Worm (Caenorhabditis elegans) whole organism, L4 larva: ENCODE results near the gene alg-2.
"Not testable (repeated sequence)": the region's sequence is repeated elsewhere in the genome, so short reads cannot be mapped to it uniquely, and the experiment has no call there.

Experiments
- F37D6.2 ChIP-seq: sonication (generic microtip); optimal IDR thresholded peaks from 2 replicates; lab custom pipeline; 2016; ENCODE audit warnings: mild to moderate bottlenecking, missing genetic modification characterization, missing compliant biosample characterization
- T26A8.4 ChIP-seq: fragments of 200-800 bp; sonication (Bioruptor generic); IDR thresholded peaks from 2 replicates; pipeline ENCODE4 v1.3.6; 2022; ENCODE audit warnings: missing genetic modification characterization, missing compliant biosample characterization
- Y5F2A.4 ChIP-seq: fragments of 200-800 bp; sonication (Bioruptor generic); optimal IDR thresholded peaks from 2 replicates; lab custom pipeline; 2018; ENCODE audit warnings: mild to moderate bottlenecking, missing genetic modification characterization, missing compliant biosample characterization
- aha-1 ChIP-seq: fragments of 150-350 bp; peaks from one replicate; lab custom pipeline; 2014; ENCODE audit warnings: missing biosample characterization, missing genetic modification characterization
- aly-2 ChIP-seq: sonication (generic microtip); optimal IDR thresholded peaks from 2 replicates; lab custom pipeline; 2018; ENCODE audit warnings: missing biosample characterization, missing genetic modification characterization
- ces-1 ChIP-seq: fragments of 150-350 bp; sonication (generic microtip); optimal IDR thresholded peaks from 4 replicates; lab custom pipeline; 2014; ENCODE audit warnings: missing biosample characterization, missing genetic modification reagents, missing genetic modification characterization
- jun-1 ChIP-seq: fragments of 150-350 bp; optimal IDR thresholded peaks from 2 replicates; lab custom pipeline; 2014; ENCODE audit warnings: missing biosample characterization, missing genetic modification reagents, missing genetic modification characterization
- lin-13 ChIP-seq: fragments of 150-350 bp; optimal IDR thresholded peaks from 2 replicates; lab custom pipeline; 2014; ENCODE audit warnings: missing biosample characterization, missing genetic modification reagents, missing genetic modification characterization
- lin-29 ChIP-seq: fragments of 200-800 bp; sonication (Bioruptor generic); IDR thresholded peaks from 2 replicates; pipeline ENCODE4 v1.3.6; 2022; ENCODE audit warnings: missing genetic modification reagents, missing genetic modification characterization, missing compliant biosample characterization
- lin-39 ChIP-seq: fragments of 150-350 bp; optimal IDR thresholded peaks from 2 replicates; lab custom pipeline; 2014; ENCODE audit warnings: missing biosample characterization, missing genetic modification reagents, missing genetic modification characterization
- mep-1 ChIP-seq: fragments of 150-350 bp; sonication (generic microtip); optimal IDR thresholded peaks from 3 replicates; lab custom pipeline; 2014; ENCODE audit warnings: missing biosample characterization, missing genetic modification characterization
- nhr-10 ChIP-seq: fragments of 150-350 bp; optimal IDR thresholded peaks from 2 replicates; lab custom pipeline; 2014; ENCODE audit warnings: missing biosample characterization, missing genetic modification characterization
- nhr-237 ChIP-seq: sonication (generic microtip); optimal IDR thresholded peaks from 2 replicates; lab custom pipeline; 2017; ENCODE audit warnings: missing biosample characterization, missing genetic modification characterization
- nhr-42 ChIP-seq: fragments of 200-800 bp; sonication (Bioruptor generic); IDR thresholded peaks from 2 replicates; pipeline ENCODE4 v1.3.6; 2022; ENCODE audit warnings: missing genetic modification characterization, missing compliant biosample characterization

DNA sequence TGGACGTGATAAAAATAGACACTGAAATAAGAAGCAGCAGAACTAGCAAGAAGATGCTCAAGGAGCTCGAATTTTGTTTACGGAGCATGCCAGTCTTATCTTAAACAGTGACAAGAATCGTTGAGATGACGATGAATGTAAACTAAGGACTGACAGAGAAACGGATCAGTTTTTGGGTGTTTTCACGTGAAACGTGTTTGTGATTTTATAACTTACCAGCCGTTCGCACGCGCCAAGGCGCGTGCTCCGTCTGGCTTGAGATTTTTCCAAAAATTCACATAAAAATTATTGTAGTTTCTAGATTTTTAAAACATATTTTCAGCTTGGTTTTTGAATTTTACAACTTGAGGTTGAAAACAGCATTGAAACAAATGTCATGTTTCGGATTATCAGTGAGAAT is 22.4 kb upstream of the alg-2 start, which contains the start of gene F28A10.5:
- not testable (repeated sequence) for TF ChIP-seq lin-29; lin-13 (GFP tag; lab: Kevin White, UChicago); T26A8.4 (GFP tag; lab: Robert Waterston, UW); nhr-237 (tag; lab: Kevin White, UChicago); mep-1 (tag; lab: Kevin White, UChicago); F37D6.2 (tag; lab: Kevin White, UChicago); ces-1 (GFP tag; lab: Kevin White, UChicago); nhr-10 (tag; lab: Kevin White, UChicago); aha-1 (tag; lab: Kevin White, UChicago); lin-39 (tag; lab: Kevin White, UChicago); Y5F2A.4 (GFP tag; lab: Kevin White, UChicago); jun-1; nhr-42 (GFP tag; lab: Robert Waterston, UW); aly-2 (tag; lab: Kevin White, UChicago)
